Worm (Caenorhabditis elegans) whole organism, L3 larva: ENCODE data around the gene emc-5.

ENCODE experiments used
- R02D3.7 ChIP-seq: fragments of 150-350 bp; optimal IDR thresholded peaks from 2 replicates; lab custom pipeline; 2014; ENCODE audit warnings: missing biosample characterization, missing genetic modification characterization
- ZK546.5 ChIP-seq: sonication (generic microtip); optimal IDR thresholded peaks from 2 replicates; lab custom pipeline; 2017; ENCODE audit warnings: missing biosample characterization, missing genetic modification characterization
- ceh-16 ChIP-seq: sonication (generic microtip); optimal IDR thresholded peaks from 2 replicates; lab custom pipeline; 2017; ENCODE audit warnings: missing biosample characterization, missing genetic modification characterization
- ceh-28 ChIP-seq: fragments of 150-350 bp; optimal IDR thresholded peaks from 2 replicates; lab custom pipeline; 2014; ENCODE audit warnings: missing biosample characterization, missing genetic modification reagents, missing genetic modification characterization
- ceh-82 ChIP-seq: fragments of 150-350 bp; optimal IDR thresholded peaks from 2 replicates; lab custom pipeline; 2014; ENCODE audit warnings: missing biosample characterization, missing genetic modification characterization
- ceh-9 ChIP-seq: sonication (generic microtip); optimal IDR thresholded peaks from 2 replicates; lab custom pipeline; 2018; ENCODE audit warnings: missing biosample characterization, missing genetic modification characterization
- daf-12 ChIP-seq: fragments of 150-350 bp; optimal IDR thresholded peaks from 2 replicates; lab custom pipeline; 2014; ENCODE audit warnings: missing biosample characterization, missing genetic modification reagents, missing genetic modification characterization
- egl-27 ChIP-seq: sonication (generic microtip); optimal IDR thresholded peaks from 4 replicates; lab custom pipeline; 2017; ENCODE audit warnings: missing biosample characterization, missing genetic modification reagents, missing genetic modification characterization
- egl-5 ChIP-seq: fragments of 150-350 bp; optimal IDR thresholded peaks from 2 replicates; lab custom pipeline; 2017; ENCODE audit warnings: missing biosample characterization, missing genetic modification reagents, missing genetic modification characterization, inconsistent platforms
- elt-1 ChIP-seq: fragments of 150-350 bp; optimal IDR thresholded peaks from 2 replicates; lab custom pipeline; 2014; ENCODE audit warnings: missing biosample characterization, missing genetic modification characterization
- elt-2 ChIP-seq: sonication (generic microtip); optimal IDR thresholded peaks from 2 replicates; lab custom pipeline; 2016; ENCODE audit warnings: missing genetic modification reagents, mild to moderate bottlenecking, missing genetic modification characterization, missing compliant biosample characterization
- elt-3 ChIP-seq, 3 experiments: fragments of 150-350 bp in 1 of 3; sonication (generic microtip) in 2 of 3; optimal IDR thresholded peaks; 2 replicates in 2 of 3; 4 replicates in 1 of 3; lab custom pipeline; 2014 to 2017; ENCODE audit warnings: missing biosample characterization in 3 of 3, missing genetic modification characterization in 3 of 3
- eor-1 ChIP-seq, 2 experiments: fragments of 150-350 bp; optimal IDR thresholded peaks; 2 replicates each; lab custom pipeline; 2014 to 2018; ENCODE audit warnings: missing biosample characterization in 2 of 2, missing genetic modification characterization in 2 of 2
- fkh-10 ChIP-seq: sonication (generic microtip); optimal IDR thresholded peaks from 2 replicates; lab custom pipeline; 2017; ENCODE audit warnings: missing biosample characterization, missing genetic modification reagents, missing genetic modification characterization
- fkh-2 ChIP-seq: fragments of 150-350 bp; optimal IDR thresholded peaks from 2 replicates; lab custom pipeline; 2014; ENCODE audit warnings: missing biosample characterization, missing genetic modification reagents, missing genetic modification characterization
- hmg-11 ChIP-seq: sonication (generic microtip); optimal IDR thresholded peaks from 2 replicates; lab custom pipeline; 2016; ENCODE audit warnings: missing genetic modification characterization, missing compliant biosample characterization
- jun-1 ChIP-seq: fragments of 150-350 bp; optimal IDR thresholded peaks from 2 replicates; lab custom pipeline; 2014; ENCODE audit warnings: missing biosample characterization, missing genetic modification reagents, missing genetic modification characterization
- lin-39 ChIP-seq: fragments of 150-350 bp; optimal IDR thresholded peaks from 2 replicates; lab custom pipeline; 2018; ENCODE audit warnings: missing biosample characterization, missing genetic modification reagents, missing genetic modification characterization
- lsy-12 ChIP-seq: sonication (generic microtip); optimal IDR thresholded peaks from 2 replicates; lab custom pipeline; 2016; ENCODE audit warnings: mild to moderate bottlenecking, missing genetic modification characterization, missing compliant biosample characterization
- mdl-1 ChIP-seq: fragments of 150-350 bp; optimal IDR thresholded peaks from 2 replicates; lab custom pipeline; 2014; ENCODE audit warnings: missing biosample characterization, missing genetic modification characterization
- mml-1 ChIP-seq: fragments of 150-350 bp; sonication (generic microtip); optimal IDR thresholded peaks from 3 replicates; lab custom pipeline; 2014; ENCODE audit warnings: missing biosample characterization, missing genetic modification characterization
- nfya-1 ChIP-seq: sonication (generic microtip); optimal IDR thresholded peaks from 2 replicates; lab custom pipeline; 2017; ENCODE audit warnings: missing genetic modification characterization, mild to moderate bottlenecking, missing compliant biosample characterization, antibody characterized with exemption, moderate library complexity; ENCODE audit not compliant: insufficient read depth
- nhr-11 ChIP-seq: fragments of 150-350 bp; optimal IDR thresholded peaks from 2 replicates; lab custom pipeline; 2014; ENCODE audit warnings: missing biosample characterization, missing genetic modification characterization
- nhr-12 ChIP-seq: fragments of 150-350 bp; optimal IDR thresholded peaks from 2 replicates; lab custom pipeline; 2014; ENCODE audit warnings: missing biosample characterization, missing genetic modification characterization
- nhr-23 ChIP-seq: fragments of 150-350 bp; optimal IDR thresholded peaks from 2 replicates; lab custom pipeline; 2014; ENCODE audit warnings: missing biosample characterization, missing genetic modification reagents, missing genetic modification characterization
- nhr-237 ChIP-seq: fragments of 150-350 bp; optimal IDR thresholded peaks from 2 replicates; lab custom pipeline; 2014; ENCODE audit warnings: missing biosample characterization, missing genetic modification characterization
- nhr-25 ChIP-seq: sonication (generic microtip); optimal IDR thresholded peaks from 2 replicates; lab custom pipeline; 2017; ENCODE audit warnings: missing biosample characterization, missing genetic modification characterization
- nhr-43 ChIP-seq: sonication (generic microtip); optimal IDR thresholded peaks from 2 replicates; lab custom pipeline; 2016; ENCODE audit warnings: mild to moderate bottlenecking, missing genetic modification characterization, missing compliant biosample characterization; ENCODE audit not compliant: poor library complexity, severe bottlenecking
- nhr-67 ChIP-seq: fragments of 150-350 bp; optimal IDR thresholded peaks from 2 replicates; lab custom pipeline; 2014; ENCODE audit warnings: missing biosample characterization, missing genetic modification characterization
- nhr-76 ChIP-seq: fragments of 150-350 bp; sonication (generic microtip); optimal IDR thresholded peaks from 5 replicates; lab custom pipeline; 2014; ENCODE audit warnings: missing biosample characterization, missing genetic modification characterization
- nhr-77 ChIP-seq: fragments of 150-350 bp; optimal IDR thresholded peaks from 2 replicates; lab custom pipeline; 2014; ENCODE audit warnings: missing biosample characterization, missing genetic modification characterization
- pqm-1 ChIP-seq: fragments of 150-350 bp; optimal IDR thresholded peaks from 2 replicates; lab custom pipeline; 2017; ENCODE audit warnings: missing biosample characterization, missing genetic modification characterization, inconsistent platforms
- skn-1 ChIP-seq: fragments of 150-350 bp; optimal IDR thresholded peaks from 2 replicates; lab custom pipeline; 2014; ENCODE audit warnings: missing biosample characterization, missing genetic modification characterization
- snpc-4 ChIP-seq: fragments of 150-350 bp; optimal IDR thresholded peaks from 2 replicates; lab custom pipeline; 2014; ENCODE audit warnings: missing biosample characterization, missing genetic modification characterization
- tbx-2 ChIP-seq: sonication (generic microtip); optimal IDR thresholded peaks from 2 replicates; lab custom pipeline; 2016; ENCODE audit warnings: mild to moderate bottlenecking, missing genetic modification characterization, missing compliant biosample characterization
- unc-39 ChIP-seq: sonication (generic microtip); optimal IDR thresholded peaks from 4 replicates; lab custom pipeline; 2017; ENCODE audit warnings: missing biosample characterization, missing genetic modification characterization
- unc-62 ChIP-seq: fragments of 150-350 bp; sonication (generic microtip); optimal IDR thresholded peaks from 4 replicates; lab custom pipeline; 2014; ENCODE audit warnings: missing biosample characterization, missing genetic modification reagents, missing genetic modification characterization
- zag-1 ChIP-seq: fragments of 150-350 bp; optimal IDR thresholded peaks from 2 replicates; lab custom pipeline; 2014; ENCODE audit warnings: missing biosample characterization, missing genetic modification characterization
- ztf-11 ChIP-seq: fragments of 150-350 bp; optimal IDR thresholded peaks from 2 replicates; lab custom pipeline; 2014; ENCODE audit warnings: missing biosample characterization, missing genetic modification characterization
- ztf-4 ChIP-seq: fragments of 150-350 bp; optimal IDR thresholded peaks from 2 replicates; lab custom pipeline; 2014; ENCODE audit warnings: missing biosample characterization, missing genetic modification characterization

The emc-5 gene

DNA sequence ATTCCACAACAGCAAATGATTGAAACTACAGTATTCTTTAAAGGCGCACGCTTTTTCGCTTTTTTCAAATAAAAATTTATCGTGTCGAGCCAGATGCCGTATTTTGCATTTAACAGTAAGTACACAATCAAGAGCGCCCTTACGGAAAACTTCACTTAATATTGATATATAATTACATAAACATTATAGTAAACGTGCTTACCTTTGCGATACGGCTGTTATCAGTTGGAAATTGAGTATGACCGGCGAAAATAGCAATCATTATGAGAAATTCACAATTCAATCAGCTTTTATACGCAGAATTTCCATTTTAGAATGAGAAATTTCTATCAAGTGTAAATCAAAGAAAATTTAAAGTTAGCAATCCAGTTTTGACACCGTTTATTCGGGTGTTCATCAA lies 3.6 kb downstream of the emc-5 start, which contains the start of gene B0334.20:
B0334.20 (minus strand) TSS at position 262 of the 400 bp plus-strand sequence.
- no peak for TF ChIP-seq ceh-9 (tag; lab: Kevin White, UChicago)
- TF ChIP-seq nhr-67 = no peak
- TF ChIP-seq nhr-12 = no peak
- TF ChIP-seq ZK546.5 (tag; lab: Kevin White, UChicago) = no peak
- TF ChIP-seq skn-1 (tag; lab: Kevin White, UChicago) = no peak
- no peak for TF ChIP-seq zag-1 (tag; lab: Kevin White, UChicago)
- TF ChIP-seq elt-2 (tag; lab: Kevin White, UChicago) = peak; percentile 44
- TF ChIP-seq nhr-25 = no peak

DNA sequence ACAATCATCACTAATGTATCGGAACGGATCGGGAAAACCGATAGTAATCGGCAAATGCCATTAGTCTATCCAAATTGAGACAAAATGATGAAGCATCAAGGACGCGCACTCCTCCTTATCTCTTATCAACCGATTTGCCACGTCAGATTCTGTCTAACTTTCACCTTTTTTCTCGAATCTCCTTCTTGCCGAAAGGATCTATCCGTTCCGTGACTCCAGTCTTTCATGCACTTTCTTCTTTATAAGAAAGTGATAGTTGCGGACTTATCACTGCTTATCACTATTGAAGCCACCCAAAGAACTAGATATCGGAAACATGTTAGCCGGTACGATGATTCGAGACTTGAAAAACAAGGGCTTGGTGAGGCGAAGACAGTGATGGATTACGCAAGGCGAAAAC lies 5.4 kb downstream of the emc-5 start:
- TF ChIP-seq nhr-23 (tag; lab: Kevin White, UChicago) (peak; percentile 49), nhr-43 (peak; percentile 81), nhr-25 (peak; percentile 60), elt-3 (tag; optimal IDR thresholded peaks at IDR 0.05; lab: Kevin White, UChicago) (peak; percentile 98 to 100 (median 100)), tbx-2 (tag; lab: Kevin White, UChicago) (peak; percentile 39), ztf-4 (tag; lab: Kevin White, UChicago) (no peak)

DNA sequence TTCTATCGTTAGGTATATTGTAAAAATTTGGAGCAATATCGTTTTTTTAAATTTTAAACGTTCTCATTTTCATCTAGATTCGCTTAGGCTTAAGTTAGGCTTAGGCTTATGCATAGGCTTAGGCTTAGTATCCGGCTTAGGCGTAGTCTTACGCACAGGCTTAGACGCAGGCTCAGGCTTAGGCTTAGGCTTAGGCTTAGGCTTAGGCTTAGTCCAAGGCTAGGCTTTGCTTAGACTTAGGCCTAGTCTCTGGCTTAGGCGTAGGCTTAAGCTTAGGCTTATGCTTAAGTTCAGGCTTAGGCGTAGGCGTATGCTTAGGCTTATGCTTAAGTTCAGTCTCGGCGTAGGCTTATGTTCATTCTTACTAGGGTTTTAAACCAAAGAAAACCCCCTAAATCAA lies 7.2 kb downstream of the emc-5 start:
- TF ChIP-seq hmg-11 (tag; lab: Kevin White, UChicago) (no peak), nhr-43 (no peak), snpc-4 (no peak), eor-1 (tag; optimal IDR thresholded peaks at IDR 0.05; lab: Kevin White, UChicago) (no peak), skn-1 (tag; lab: Kevin White, UChicago) (no peak), mdl-1 (tag; lab: Kevin White, UChicago) (no peak), ztf-4 (tag; lab: Kevin White, UChicago) (no peak), daf-12 (tag; lab: Kevin White, UChicago) (no peak), egl-5 (tag; lab: Kevin White, UChicago) (no peak), unc-39 (tag; lab: Kevin White, UChicago) (no peak), fkh-2 (no peak), nfya-1 (no peak), fkh-10 (GFP tag; lab: Kevin White, UChicago) (no peak), ceh-28 (tag; lab: Kevin White, UChicago) (no peak), nhr-237 (no peak), mml-1 (tag; lab: Kevin White, UChicago) (no peak), nhr-12 (no peak), nhr-25 (no peak), R02D3.7 (tag; lab: Kevin White, UChicago) (no peak)

DNA sequence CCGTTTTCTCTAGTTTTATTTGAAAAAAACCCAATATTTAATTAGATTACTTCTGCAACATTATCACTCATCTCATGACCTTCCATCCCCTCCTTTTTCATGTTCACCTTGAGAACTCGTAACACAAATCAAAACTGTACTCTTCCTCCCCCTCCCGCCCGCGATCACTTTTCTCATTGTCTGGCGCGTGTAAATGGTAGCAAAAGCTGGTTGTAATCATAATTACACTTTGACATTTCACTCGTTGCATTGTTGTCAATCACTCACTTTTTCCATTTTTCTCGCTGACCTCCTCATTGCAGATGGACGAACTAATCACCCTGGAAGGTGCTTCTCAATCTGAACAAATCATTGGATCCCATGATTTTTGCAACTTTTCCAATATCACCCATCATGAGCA lies 13.8 kb downstream of the emc-5 start, which contains the start of gene npr-41:
npr-41 (plus strand) TSS at position 301 of the 400 bp plus-strand sequence.
- TF ChIP-seq unc-62 (GFP tag; lab: Kevin White, UChicago) (no peak), nhr-25 (peak; percentile 69)

DNA sequence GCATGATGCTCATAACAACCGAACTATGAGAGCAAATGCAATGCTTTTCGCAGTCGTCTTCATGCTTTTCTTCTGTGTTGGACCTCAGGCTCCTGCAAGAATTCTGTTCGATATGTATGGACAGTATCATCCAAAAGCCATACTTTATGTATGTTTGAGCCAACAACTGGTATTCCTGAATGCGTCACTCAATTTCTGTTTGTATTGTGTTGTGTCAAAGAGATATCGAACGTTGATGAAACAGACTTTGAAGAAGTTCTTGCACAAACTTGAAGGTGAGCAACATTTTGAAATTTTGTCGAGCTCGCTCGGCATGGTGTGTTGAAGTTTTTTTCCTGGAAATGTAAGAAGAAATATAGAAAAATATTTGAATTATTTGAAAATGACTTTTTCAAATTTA lies 16.3 kb downstream of the emc-5 start:
- no peak for TF ChIP-seq lin-39 (tag; lab: Kevin White, UChicago)
- no peak for TF ChIP-seq nhr-76 (tag; lab: Kevin White, UChicago)
- no peak for TF ChIP-seq nhr-77 (tag; lab: Kevin White, UChicago)
- TF ChIP-seq skn-1 (tag; lab: Kevin White, UChicago) = no peak
- no peak for TF ChIP-seq jun-1 (tag; lab: Kevin White, UChicago)
- no peak for TF ChIP-seq egl-27 (tag; lab: Kevin White, UChicago)
- TF ChIP-seq nhr-11 (tag; lab: Kevin White, UChicago) = no peak
- TF ChIP-seq mml-1 (tag; lab: Kevin White, UChicago) = no peak

DNA sequence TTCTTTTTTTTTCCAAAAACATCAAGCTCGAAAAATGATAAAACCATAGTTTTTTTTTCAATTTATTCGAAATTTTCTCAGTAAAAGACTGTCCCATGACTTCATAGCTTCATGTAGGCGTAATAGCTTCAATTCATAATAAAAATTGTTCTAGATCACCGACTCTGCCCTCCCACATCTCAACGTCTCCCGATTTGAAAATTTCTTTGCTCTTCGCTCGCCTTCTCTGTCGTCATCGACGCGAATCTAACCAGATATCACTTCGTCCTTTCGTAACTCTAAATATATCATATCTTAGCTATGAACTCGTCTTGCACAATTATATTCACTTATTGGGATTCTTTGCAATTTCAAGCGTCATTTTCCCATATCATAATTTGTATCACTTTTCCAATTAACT lies 18.2 kb downstream of the emc-5 start, which contains the start of gene srh-44:
srh-44 (plus strand) TSS at position 301 of the 400 bp plus-strand sequence.
- no peak for TF ChIP-seq ceh-28 (tag; lab: Kevin White, UChicago)
- TF ChIP-seq tbx-2 (tag; lab: Kevin White, UChicago) = no peak
- no peak for TF ChIP-seq eor-1 (tag; optimal IDR thresholded peaks at IDR 0.05; lab: Kevin White, UChicago)
- TF ChIP-seq nhr-11 (tag; lab: Kevin White, UChicago) = no peak
- no peak for TF ChIP-seq ceh-9 (tag; lab: Kevin White, UChicago)
- no peak for TF ChIP-seq fkh-2
- TF ChIP-seq elt-1 (tag; lab: Kevin White, UChicago) = no peak
- no peak for TF ChIP-seq jun-1 (tag; lab: Kevin White, UChicago)
- no peak for TF ChIP-seq unc-39 (tag; lab: Kevin White, UChicago)
- TF ChIP-seq ceh-16 (tag; lab: Kevin White, UChicago) = no peak
- TF ChIP-seq nhr-43 = no peak
- TF ChIP-seq pqm-1 (tag; lab: Kevin White, UChicago) = no peak
- no peak for TF ChIP-seq mml-1 (tag; lab: Kevin White, UChicago)
- TF ChIP-seq nfya-1 = no peak
- TF ChIP-seq ceh-82 (tag; lab: Kevin White, UChicago) = no peak
- no peak for TF ChIP-seq lsy-12 (tag; lab: Kevin White, UChicago)
- no peak for TF ChIP-seq ZK546.5 (tag; lab: Kevin White, UChicago)
- TF ChIP-seq ztf-11 (tag; lab: Kevin White, UChicago) = no peak
- TF ChIP-seq skn-1 (tag; lab: Kevin White, UChicago) = no peak
- no peak for TF ChIP-seq hmg-11 (tag; lab: Kevin White, UChicago)
- TF ChIP-seq, all 47 proteins: peak for 0
